Fruit fly (Drosophila melanogaster) whole organism, wandering third instar larva: ENCODE measurements around the gene ct.
A peak's percentile ranks its signal among the peaks of the same experiment; 100 is the strongest.

Experiments used
- HLH106 ChIP-seq: fragments of 200-800 bp; optimal IDR thresholded peaks from 3 replicates; lab custom pipeline; 2019; ENCODE audit warnings: missing biosample characterization, mild to moderate bottlenecking, missing genetic modification characterization, moderate library complexity
- Sp1 ChIP-seq: fragments of 200-800 bp; sonication (Bioruptor generic); optimal IDR thresholded peaks from 3 replicates; lab custom pipeline; 2019; ENCODE audit warnings: missing biosample characterization, mild to moderate bottlenecking, missing genetic modification characterization, moderate library complexity
- brk ChIP-seq: fragments of 200-800 bp; sonication (Bioruptor generic); optimal IDR thresholded peaks from 2 replicates; lab custom pipeline; 2016; ENCODE audit warnings: missing biosample characterization, mild to moderate bottlenecking, missing genetic modification characterization
- lola ChIP-seq: fragments of >200 bp; optimal IDR thresholded peaks from 2 replicates; lab custom pipeline; 2017; ENCODE audit warnings: missing biosample characterization, missing genetic modification characterization
- psq ChIP-seq: fragments of 200-800 bp; sonication (Bioruptor generic); optimal IDR thresholded peaks from 3 replicates; lab custom pipeline; 2017; ENCODE audit warnings: missing biosample characterization, mild to moderate bottlenecking, missing genetic modification characterization, moderate library complexity

DNA sequence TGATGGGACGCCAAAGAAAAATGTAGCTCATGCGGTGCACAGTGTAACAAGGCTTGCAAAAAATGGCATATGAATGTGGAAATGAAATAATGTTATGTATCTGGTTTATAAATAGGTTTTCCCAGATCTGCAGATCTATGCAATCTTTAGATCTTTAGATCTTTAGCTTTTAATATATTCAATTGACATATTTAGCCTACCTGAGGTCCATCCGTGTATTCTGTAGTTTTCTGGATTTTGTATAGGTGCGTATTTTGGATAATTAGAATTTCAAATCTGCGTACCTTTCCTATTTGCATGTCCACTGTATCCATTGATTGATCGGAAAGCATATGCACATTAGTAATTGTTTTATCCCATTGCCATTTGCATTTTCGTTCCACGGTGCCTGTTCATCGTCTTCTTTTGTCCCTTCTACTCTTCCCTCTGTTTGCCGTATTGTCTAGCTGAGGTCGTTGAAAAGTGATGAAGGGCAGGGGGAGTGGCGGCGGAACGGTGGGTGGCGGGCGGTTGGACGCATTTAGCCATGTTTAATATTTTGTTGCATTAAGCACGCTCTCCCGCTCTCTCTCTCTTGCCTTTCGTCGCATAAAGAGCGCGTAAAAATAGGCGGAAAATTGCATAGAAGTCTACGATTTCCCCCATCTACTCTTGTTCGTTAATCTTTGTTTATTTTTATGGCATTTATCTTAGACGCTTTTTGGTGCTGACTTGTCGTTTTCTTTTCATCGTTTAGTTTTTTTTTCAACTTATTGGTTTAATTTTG is 100.9 kb downstream of the ct start, which contains the start of gene CHES-1-like:
- TF ChIP-seq HLH106 (tag; lab: Kevin White, UChicago) (peak; percentile 73), Sp1 (GFP tag; lab: Kevin White, UChicago) (peak; percentile 77), brk (no peak), lola (no peak), psq (peak; percentile 88)
